In the genomic region with DNA sequence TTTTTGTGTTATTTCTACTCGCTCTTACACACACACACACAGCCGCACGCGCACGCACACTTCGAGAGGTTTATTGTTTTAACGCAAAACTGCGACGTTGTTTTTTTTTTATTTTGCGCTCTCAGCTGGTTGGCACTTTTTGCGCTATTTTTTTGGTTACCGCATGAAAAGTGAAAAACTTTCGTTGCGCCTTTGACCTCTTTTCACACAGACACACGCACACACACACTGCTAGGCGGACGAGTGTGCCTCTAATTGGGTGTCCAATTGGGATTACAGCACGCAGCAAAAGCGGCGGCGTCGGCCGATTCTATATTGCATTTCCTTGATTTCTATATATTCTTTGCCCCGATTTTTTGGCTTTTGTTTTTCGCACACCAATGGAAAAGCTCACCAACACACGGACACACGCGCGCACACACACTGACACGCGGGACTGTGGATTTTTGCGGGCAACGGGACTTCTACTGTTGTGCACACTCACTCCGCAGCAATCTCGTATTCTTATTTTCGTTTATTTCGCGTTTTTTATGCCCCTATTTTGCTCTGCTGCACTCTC, we compare ENCODE assay signal across 2 fruit fly cellular contexts.
TF ChIP-seq lines count a peak whose summit lies in the region.

No protein-coding gene starts in this region.

TF ChIP-seq in whole organism, embryonic, 481 proteins besides CTCF, POLR2A, EP300 and RAD21 (continued from another document):
- TF ChIP-seq cato (GFP tag; optimal IDR thresholded peaks at IDR 0.05; lab: Kevin White, UChicago; ENCODE audit: borderline replicate concordance) (no peak), rib (GFP tag; IDR thresholded peaks at IDR 0.05; lab: Robert Waterston, UW) (no peak), CG11695 (GFP tag; IDR thresholded peaks at IDR 0.05; lab: Robert Waterston, UW) (no peak), MESR4 (GFP tag; optimal IDR thresholded peaks at IDR 0.05; lab: Kevin White, UChicago) (no peak), chn (GFP tag; optimal IDR thresholded peaks at IDR 0.05; lab: Kevin White, UChicago) (no peak), lbe (GFP tag; optimal IDR thresholded peaks at IDR 0.05; lab: Kevin White, UChicago) (no peak), cg (GFP tag; optimal IDR thresholded peaks at IDR 0.05; lab: Kevin White, UChicago) (peak; percentile 78), maf-S (GFP tag; optimal IDR thresholded peaks at IDR 0.05; lab: Kevin White, UChicago) (no peak), CG31441 (GFP tag; IDR thresholded peaks at IDR 0.05; lab: Robert Waterston, UW) (no peak), Dp (GFP tag; optimal IDR thresholded peaks at IDR 0.05; lab: Kevin White, UChicago) (no peak), peb (GFP tag; IDR thresholded peaks at IDR 0.05; lab: Robert Waterston, UW) (no peak), CG10321 (GFP tag; IDR thresholded peaks at IDR 0.05; lab: Robert Waterston, UW) (peak; percentile 6; the same call in 1 of the 2 replicates), CG14667 (GFP tag; IDR thresholded peaks at IDR 0.05; lab: Robert Waterston, UW) (no peak), CG2199 (GFP tag; IDR thresholded peaks at IDR 0.05; lab: Robert Waterston, UW) (0 out of 3 replicates have a peak, but pooled peaks have one; percentile 55), Pdp1 (GFP tag; optimal IDR thresholded peaks at IDR 0.05; lab: Kevin White, UChicago) (peak in 1 of 2 experiments; percentile 58), Hand (GFP tag; optimal IDR thresholded peaks at IDR 0.05; lab: Kevin White, UChicago) (no peak), pho (GFP tag; optimal IDR thresholded peaks at IDR 0.05; lab: Kevin White, UChicago) (no peak), ro (GFP tag; IDR thresholded peaks at IDR 0.05; lab: Robert Waterston, UW) (no peak), pnt (GFP tag; optimal IDR thresholded peaks at IDR 0.05; lab: Kevin White, UChicago) (no peak), Trl (optimal IDR thresholded peaks at IDR 0.05; lab: Kevin White, UChicago) (peak in 1 of 2 experiments; percentile 7), Trl (GFP tag; optimal IDR thresholded peaks at IDR 0.05; lab: Kevin White, UChicago) (no peak), sqz (GFP tag; optimal IDR thresholded peaks at IDR 0.05; lab: Kevin White, UChicago) (peak; percentile 61), Xrp1 (GFP tag; IDR thresholded peaks at IDR 0.05; lab: Robert Waterston, UW) (no peak), CG4424 (GFP tag; optimal IDR thresholded peaks at IDR 0.05; lab: Kevin White, UChicago) (no peak), CG11398 (GFP tag; optimal IDR thresholded peaks at IDR 0.05; lab: Kevin White, UChicago) (no peak), C15 (GFP tag; IDR thresholded peaks at IDR 0.05; lab: Robert Waterston, UW) (no peak), crol (GFP tag; IDR thresholded peaks at IDR 0.05; lab: Robert Waterston, UW) (no peak), grn (GFP tag; optimal IDR thresholded peaks at IDR 0.05; lab: Kevin White, UChicago) (no peak), Lpt (GFP tag; optimal IDR thresholded peaks at IDR 0.05; lab: Kevin White, UChicago) (no peak), CG12769 (tag; optimal IDR thresholded peaks at IDR 0.05; lab: Kevin White, UChicago) (peak; percentile 16), CkIIα-i1 (GFP tag; IDR thresholded peaks at IDR 0.05; lab: Robert Waterston, UW) (no peak), CG9609 (GFP tag; optimal IDR thresholded peaks at IDR 0.05; lab: Kevin White, UChicago) (no peak), Elba2 (GFP tag; optimal IDR thresholded peaks at IDR 0.05; lab: Kevin White, UChicago) (peak; percentile 94), ken (GFP tag; IDR thresholded peaks at IDR 0.05; lab: Robert Waterston, UW) (no peak), onecut (GFP tag; IDR thresholded peaks at IDR 0.05; lab: Robert Waterston, UW) (no peak), Optix (GFP tag; IDR thresholded peaks at IDR 0.05; lab: Robert Waterston, UW) (no peak), jigr1 (GFP tag; IDR thresholded peaks at IDR 0.05; lab: Robert Waterston, UW) (no peak), CG10654 (GFP tag; optimal IDR thresholded peaks at IDR 0.05; lab: Kevin White, UChicago) (no peak), Camta (GFP tag; optimal IDR thresholded peaks at IDR 0.05; lab: Kevin White, UChicago) (no peak), ems (GFP tag; optimal IDR thresholded peaks at IDR 0.05; lab: Kevin White, UChicago) (no peak), gem (tag; optimal IDR thresholded peaks at IDR 0.05; lab: Kevin White, UChicago) (no peak), CG17802 (tag; optimal IDR thresholded peaks at IDR 0.05; lab: Kevin White, UChicago) (no peak), phol (tag; optimal IDR thresholded peaks at IDR 0.05; lab: Kevin White, UChicago) (no peak)

TF ChIP-seq in whole organism, prepupa, 60 proteins besides CTCF, POLR2A, EP300 and RAD21 (continued from another document):
- TF ChIP-seq fd85E (GFP tag; optimal IDR thresholded peaks at IDR 0.05; lab: Kevin White, UChicago) = no peak
- TF ChIP-seq Eip75B (GFP tag; optimal IDR thresholded peaks at IDR 0.05; lab: Kevin White, UChicago) = no peak
- TF ChIP-seq CG10631 (GFP tag; optimal IDR thresholded peaks at IDR 0.05; lab: Kevin White, UChicago) = no peak
- TF ChIP-seq Sox14 (GFP tag; optimal IDR thresholded peaks at IDR 0.05; lab: Kevin White, UChicago) = no peak
- no peak for TF ChIP-seq Met (GFP tag; optimal IDR thresholded peaks at IDR 0.05; lab: Kevin White, UChicago)
- TF ChIP-seq lz (GFP tag; optimal IDR thresholded peaks at IDR 0.05; lab: Kevin White, UChicago) = no peak
- TF ChIP-seq CG11902 (GFP tag; optimal IDR thresholded peaks at IDR 0.05; lab: Kevin White, UChicago) = no peak
- no peak for TF ChIP-seq achi (GFP tag; optimal IDR thresholded peaks at IDR 0.05; lab: Kevin White, UChicago)
- TF ChIP-seq CG6163 (GFP tag; IDR thresholded peaks at IDR 0.05; lab: Robert Waterston, UW) = 0 out of 3 replicates have a peak, but pooled peaks have one; percentile 21
- no peak for TF ChIP-seq Gug (GFP tag; IDR thresholded peaks at IDR 0.05; lab: Robert Waterston, UW)
- TF ChIP-seq Sox102F (GFP tag; optimal IDR thresholded peaks at IDR 0.05; lab: Kevin White, UChicago) = no peak
- no peak for TF ChIP-seq CG3919 (GFP tag; optimal IDR thresholded peaks at IDR 0.05; lab: Kevin White, UChicago)
- TF ChIP-seq CG16779 (tag; optimal IDR thresholded peaks at IDR 0.05; lab: Kevin White, UChicago) = no peak
- TF ChIP-seq CG31627 (GFP tag; optimal IDR thresholded peaks at IDR 0.05; lab: Kevin White, UChicago) = no peak
- TF ChIP-seq CG11294 (GFP tag; IDR thresholded peaks at IDR 0.05; lab: Robert Waterston, UW) = no peak
- no peak for TF ChIP-seq CG9139 (GFP tag; optimal IDR thresholded peaks at IDR 0.05; lab: Kevin White, UChicago)
- TF ChIP-seq net (GFP tag; optimal IDR thresholded peaks at IDR 0.05; lab: Kevin White, UChicago) = no peak
- no peak for TF ChIP-seq CG3032 (tag; optimal IDR thresholded peaks at IDR 0.05; lab: Kevin White, UChicago)
- TF ChIP-seq fd59A (GFP tag; optimal IDR thresholded peaks at IDR 0.05; lab: Kevin White, UChicago) = no peak
- TF ChIP-seq OdsH (GFP tag; optimal IDR thresholded peaks at IDR 0.05; lab: Kevin White, UChicago) = no peak
- TF ChIP-seq CG6854 (GFP tag; optimal IDR thresholded peaks at IDR 0.05; lab: Kevin White, UChicago) = no peak
- no peak for TF ChIP-seq Hr4 (GFP tag; optimal IDR thresholded peaks at IDR 0.05; lab: Kevin White, UChicago)
- TF ChIP-seq eg (GFP tag; IDR thresholded peaks at IDR 0.05; lab: Robert Waterston, UW) = peak; percentile 33; the same call in 1 of the 3 replicates
- no peak for TF ChIP-seq CG8319 (GFP tag; optimal IDR thresholded peaks at IDR 0.05; lab: Kevin White, UChicago)
TF ChIP-seq in whole organism, prepupa: peak in this region for 10.
